Fruit fly (Drosophila melanogaster) whole organism, embryonic: Measurements from ENCODE around the gene CG15390.

ENCODE experiments used
- Bgb ChIP-seq: fragments of 200-800 bp; sonication (Bioruptor generic); IDR thresholded peaks from 2 replicates; pipeline ENCODE4 v1.3.6; 2022; ENCODE audit warnings: missing biosample characterization, missing genetic modification characterization; ENCODE audit not compliant: partially characterized antibody
- CG1024 ChIP-seq: fragments of 200-800 bp; sonication (Bioruptor generic); IDR thresholded peaks from 2 replicates; pipeline ENCODE4 v1.3.6; 2022; ENCODE audit warnings: missing biosample characterization, missing genetic modification characterization
- CG10959 ChIP-seq: fragments of 200-800 bp; sonication (Bioruptor generic); IDR thresholded peaks from 2 replicates; pipeline ENCODE4 v1.3.6; 2022; ENCODE audit warnings: missing biosample characterization, missing genetic modification characterization
- CG14014 ChIP-seq: fragments of 200-800 bp; sonication (Bioruptor generic); IDR thresholded peaks from 2 replicates; pipeline ENCODE4 v1.3.6; 2022; ENCODE audit warnings: missing biosample characterization, missing genetic modification characterization
- CG14965 ChIP-seq: fragments of 200-800 bp; sonication (Bioruptor generic); optimal IDR thresholded peaks from 2 replicates; lab custom pipeline; 2016; ENCODE audit warnings: missing biosample characterization, missing genetic modification characterization, borderline replicate concordance
- CG15073 ChIP-seq: fragments of 200-800 bp; sonication (Bioruptor generic); optimal IDR thresholded peaks from 2 replicates; lab custom pipeline; 2016; ENCODE audit warnings: missing biosample characterization, missing genetic modification characterization
- CG15269 ChIP-seq: fragments of 200-800 bp; sonication (Bioruptor generic); optimal IDR thresholded peaks from 2 replicates; lab custom pipeline; 2018; ENCODE audit warnings: missing biosample characterization, mild to moderate bottlenecking, missing genetic modification characterization, moderate library complexity
- CG1603 ChIP-seq: fragments of 200-800 bp; sonication (Bioruptor generic); optimal IDR thresholded peaks from 2 replicates; lab custom pipeline; 2019; ENCODE audit warnings: missing biosample characterization, mild to moderate bottlenecking, missing genetic modification characterization, moderate library complexity
- CG1647 ChIP-seq: fragments of 200-800 bp; sonication (Bioruptor generic); optimal IDR thresholded peaks from 3 replicates; lab custom pipeline; 2016; ENCODE audit warnings: missing biosample characterization, missing genetic modification characterization
- CG17186 ChIP-seq: fragments of 200-800 bp; sonication (Bioruptor generic); optimal IDR thresholded peaks from 3 replicates; lab custom pipeline; 2017; ENCODE audit warnings: missing biosample characterization, missing genetic modification reagents, missing genetic modification characterization
- CG17568 ChIP-seq: fragments of 200-800 bp; sonication (Bioruptor generic); optimal IDR thresholded peaks from 2 replicates; lab custom pipeline; 2018; ENCODE audit warnings: missing biosample characterization, mild to moderate bottlenecking, missing genetic modification characterization, moderate library complexity
- CG17829 ChIP-seq: fragments of 200-800 bp; optimal IDR thresholded peaks from 2 replicates; lab custom pipeline; 2019; ENCODE audit warnings: missing biosample characterization, mild to moderate bottlenecking, missing genetic modification characterization, moderate library complexity
- CG30403 ChIP-seq: fragments of 200-800 bp; sonication (Bioruptor generic); optimal IDR thresholded peaks from 3 replicates; lab custom pipeline; 2016; ENCODE audit warnings: missing biosample characterization, missing genetic modification characterization
- CG4282 ChIP-seq: fragments of 200-800 bp; sonication (Bioruptor generic); optimal IDR thresholded peaks from 2 replicates; lab custom pipeline; 2016; ENCODE audit warnings: missing biosample characterization, missing genetic modification characterization
- CG4617 ChIP-seq: fragments of 200-800 bp; sonication (Bioruptor generic); optimal IDR thresholded peaks from 3 replicates; lab custom pipeline; 2016; ENCODE audit warnings: missing biosample characterization, missing genetic modification characterization, borderline replicate concordance
- CG6791 ChIP-seq: fragments of 200-800 bp; sonication (Bioruptor generic); IDR thresholded peaks from 3 replicates; pipeline ENCODE4 v1.3.6; 2022; ENCODE audit warnings: missing biosample characterization, missing genetic modification characterization; ENCODE audit not compliant: partially characterized antibody
- CG6854 ChIP-seq: fragments of 200-800 bp; sonication (Bioruptor generic); optimal IDR thresholded peaks from 3 replicates; lab custom pipeline; 2017; ENCODE audit warnings: missing biosample characterization, mild to moderate bottlenecking, missing genetic modification characterization
- CG7372 ChIP-seq: fragments of 200-800 bp; sonication (Bioruptor generic); IDR thresholded peaks from 2 replicates; pipeline ENCODE4 v1.3.6; 2022; ENCODE audit warnings: missing biosample characterization, missing genetic modification characterization
- CG9876 ChIP-seq: fragments of 200-800 bp; sonication (Bioruptor generic); optimal IDR thresholded peaks from 2 replicates; lab custom pipeline; 2016; ENCODE audit warnings: missing biosample characterization, missing genetic modification characterization
- MBD-R2 ChIP-seq: fragments of 200-800 bp; sonication (Bioruptor generic); IDR thresholded peaks from 2 replicates; pipeline ENCODE4 v1.3.6; 2022; ENCODE audit warnings: missing biosample characterization, missing genetic modification characterization
- Oaz ChIP-seq: fragments of 200-800 bp; sonication (Bioruptor generic); IDR thresholded peaks from 2 replicates; pipeline ENCODE4 v1.3.6; 2022; ENCODE audit warnings: missing biosample characterization, missing genetic modification characterization
- Xbp1 ChIP-seq: fragments of 200-800 bp; sonication (Bioruptor generic); optimal IDR thresholded peaks from 3 replicates; lab custom pipeline; 2016; ENCODE audit warnings: missing biosample characterization, mild to moderate bottlenecking, missing genetic modification characterization
- ab ChIP-seq: fragments of 200-800 bp; sonication (Bioruptor generic); optimal IDR thresholded peaks from 2 replicates; lab custom pipeline; 2016; ENCODE audit warnings: missing biosample characterization, missing genetic modification characterization
- gsb-n ChIP-seq: fragments of 200-800 bp; sonication (Bioruptor generic); optimal IDR thresholded peaks from 3 replicates; lab custom pipeline; 2018; ENCODE audit warnings: missing biosample characterization, mild to moderate bottlenecking, missing genetic modification characterization
- hb ChIP-seq: fragments of 200-800 bp; sonication (Bioruptor generic); IDR thresholded peaks from 3 replicates; pipeline ENCODE4 v1.3.6; 2022; ENCODE audit warnings: missing biosample characterization, missing genetic modification characterization; ENCODE audit not compliant: partially characterized antibody
- hkb ChIP-seq, 2 experiments: fragments of 200-800 bp in 1 of 2; fragments of >200 bp in 1 of 2; sonication (Bioruptor generic) in 1 of 2; IDR thresholded peaks in 1 of 2; optimal IDR thresholded peaks in 1 of 2; 2 replicates each; pipeline versions ENCODE4 v1.3.6 to Lab custom; 2017 to 2022; ENCODE audit warnings: missing biosample characterization in 1 of 2, missing genetic modification characterization in 1 of 2
- kah ChIP-seq: fragments of 200-800 bp; sonication (Bioruptor generic); optimal IDR thresholded peaks from 2 replicates; lab custom pipeline; 2018; ENCODE audit warnings: missing biosample characterization, mild to moderate bottlenecking, missing genetic modification characterization
- nau ChIP-seq: fragments of 200-800 bp; sonication (Bioruptor generic); optimal IDR thresholded peaks from 3 replicates; lab custom pipeline; 2017; ENCODE audit warnings: missing biosample characterization, mild to moderate bottlenecking, missing genetic modification characterization, missing genetic modification reagents
- nmo ChIP-seq: fragments of 200-800 bp; sonication (Bioruptor generic); optimal IDR thresholded peaks from 2 replicates; lab custom pipeline; 2018; ENCODE audit warnings: missing biosample characterization, mild to moderate bottlenecking, missing genetic modification characterization, moderate library complexity
- pfk ChIP-seq: fragments of 200-800 bp; sonication (Bioruptor generic); optimal IDR thresholded peaks from 2 replicates; lab custom pipeline; 2018; ENCODE audit warnings: missing biosample characterization, mild to moderate bottlenecking, missing genetic modification characterization, moderate library complexity
- phol ChIP-seq: fragments of 200-800 bp; sonication (Bioruptor generic); optimal IDR thresholded peaks from 3 replicates; lab custom pipeline; 2018; ENCODE audit warnings: missing biosample characterization, mild to moderate bottlenecking, missing genetic modification characterization, moderate library complexity
- sens-2 ChIP-seq: fragments of 200-800 bp; sonication (Bioruptor generic); IDR thresholded peaks from 2 replicates; pipeline ENCODE4 v1.3.6; 2022; ENCODE audit warnings: missing biosample characterization, missing genetic modification characterization
- slou ChIP-seq: fragments of 200-800 bp; sonication (Bioruptor generic); optimal IDR thresholded peaks from 3 replicates; lab custom pipeline; 2016; ENCODE audit warnings: missing biosample characterization, missing genetic modification characterization
- so ChIP-seq: fragments of 200-800 bp; sonication (Bioruptor generic); IDR thresholded peaks from 3 replicates; pipeline ENCODE4 v1.3.6; 2022; ENCODE audit warnings: missing biosample characterization, missing genetic modification characterization
- sob ChIP-seq: fragments of 200-800 bp; sonication (Bioruptor generic); IDR thresholded peaks from 2 replicates; pipeline ENCODE4 v1.3.6; 2022; ENCODE audit warnings: missing biosample characterization, missing genetic modification characterization
- sug ChIP-seq: fragments of 200-800 bp; optimal IDR thresholded peaks from 2 replicates; lab custom pipeline; 2019; ENCODE audit warnings: missing biosample characterization, mild to moderate bottlenecking, missing genetic modification characterization, moderate library complexity
- tin ChIP-seq: fragments of 200-800 bp; sonication (Bioruptor generic); optimal IDR thresholded peaks from 3 replicates; lab custom pipeline; 2016; ENCODE audit warnings: missing biosample characterization, missing genetic modification characterization
- trem ChIP-seq: fragments of 200-800 bp; optimal IDR thresholded peaks from 3 replicates; lab custom pipeline; 2019; ENCODE audit warnings: missing biosample characterization, mild to moderate bottlenecking, missing genetic modification characterization, moderate library complexity
- trh ChIP-seq: fragments of 200-800 bp; sonication (Bioruptor generic); optimal IDR thresholded peaks from 2 replicates; lab custom pipeline; 2016; ENCODE audit warnings: missing biosample characterization, missing genetic modification characterization
- zen ChIP-seq: fragments of 200-800 bp; sonication (Bioruptor generic); optimal IDR thresholded peaks from 3 replicates; lab custom pipeline; 2018; ENCODE audit warnings: missing biosample characterization, mild to moderate bottlenecking, missing genetic modification characterization, moderate library complexity

The CG15390 gene

dm6 chr2L:2357228-2357656 lies 17.3 kb upstream of the CG15390 start, which contains the start of gene CG9967 (continued):
- TF ChIP-seq Xbp1, result peak; percentile 2
- no peak for TF ChIP-seq sob
- TF ChIP-seq gsb-n (tag; lab: Kevin White, UChicago), result no peak
- TF ChIP-seq nau, result no peak
- TF ChIP-seq CG14014 (GFP tag; lab: Robert Waterston, UW), result no peak
- no peak for TF ChIP-seq CG15269 (tag; lab: Kevin White, UChicago)
- peak; percentile 99 for TF ChIP-seq trem (tag; lab: Kevin White, UChicago)
- TF ChIP-seq CG14965 (GFP tag; lab: Kevin White, UChicago), result no peak
- TF ChIP-seq sug (tag; lab: Kevin White, UChicago), result peak; percentile 23
- TF ChIP-seq CG17186 (GFP tag; lab: Kevin White, UChicago), result peak; percentile 36
- no peak for TF ChIP-seq CG1647 (GFP tag; lab: Kevin White, UChicago)
- TF ChIP-seq CG17829 (tag; lab: Kevin White, UChicago), result peak; percentile 11
- TF ChIP-seq CG6854 (GFP tag; lab: Kevin White, UChicago), result no peak
- no peak for TF ChIP-seq hb
- peak; percentile 9 for TF ChIP-seq zen (tag; lab: Kevin White, UChicago)
- no peak for TF ChIP-seq CG10959 (GFP tag; lab: Robert Waterston, UW)
- no peak for TF ChIP-seq CG7372 (GFP tag; lab: Robert Waterston, UW)
- TF ChIP-seq CG1024 (GFP tag; lab: Robert Waterston, UW), result no peak
- no peak for TF ChIP-seq kah (GFP tag; lab: Kevin White, UChicago)
- no peak for TF ChIP-seq CG15073 (GFP tag; lab: Kevin White, UChicago)
- no peak for TF ChIP-seq so (GFP tag; lab: Robert Waterston, UW)
- TF ChIP-seq tin (GFP tag; lab: Kevin White, UChicago), result no peak
- peak; percentile 6 for TF ChIP-seq CG1603
- no peak for TF ChIP-seq CG17568 (GFP tag; lab: Kevin White, UChicago)
- TF ChIP-seq phol (tag; lab: Kevin White, UChicago), result peak; percentile 28
- TF ChIP-seq nmo (GFP tag; lab: Kevin White, UChicago), result peak; percentile 29
- no peak for TF ChIP-seq trh (GFP tag; lab: Kevin White, UChicago)
- peak; percentile 27; the same call in 1 of the 2 replicates for TF ChIP-seq Bgb (GFP tag; lab: Robert Waterston, UW)
- no peak for TF ChIP-seq slou (GFP tag; lab: Kevin White, UChicago)
- TF ChIP-seq ab (GFP tag; lab: Kevin White, UChicago), result no peak
- TF ChIP-seq CG4282, result no peak
- TF ChIP-seq hkb (optimal IDR thresholded peaks at IDR 0.05; lab: Kevin White, UChicago), result no peak
- 0 out of 2 replicates have a peak, but pooled peaks have one; percentile 12 for TF ChIP-seq hkb (GFP tag; IDR thresholded peaks at IDR 0.05; lab: Robert Waterston, UW)
- TF ChIP-seq MBD-R2 (GFP tag; lab: Robert Waterston, UW), result peak; percentile 69
- no peak for TF ChIP-seq Oaz (GFP tag; lab: Robert Waterston, UW)
- no peak for TF ChIP-seq pfk (GFP tag; lab: Kevin White, UChicago)
- peak; percentile 21 for TF ChIP-seq CG30403 (GFP tag; lab: Kevin White, UChicago)
- no peak for TF ChIP-seq CG9876 (GFP tag; lab: Kevin White, UChicago)
- peak; percentile 17 for TF ChIP-seq CG4617 (GFP tag; lab: Kevin White, UChicago)
- no peak for TF ChIP-seq CG6791 (GFP tag; lab: Robert Waterston, UW)
- peak; percentile 58 for TF ChIP-seq sens-2 (GFP tag; lab: Robert Waterston, UW)
